Worm (Caenorhabditis elegans): ENCODE measurements around the gene mab-5.
A peak's percentile ranks its signal among the peaks of the same experiment; 100 is the strongest.

mab-5 gene

DNA sequence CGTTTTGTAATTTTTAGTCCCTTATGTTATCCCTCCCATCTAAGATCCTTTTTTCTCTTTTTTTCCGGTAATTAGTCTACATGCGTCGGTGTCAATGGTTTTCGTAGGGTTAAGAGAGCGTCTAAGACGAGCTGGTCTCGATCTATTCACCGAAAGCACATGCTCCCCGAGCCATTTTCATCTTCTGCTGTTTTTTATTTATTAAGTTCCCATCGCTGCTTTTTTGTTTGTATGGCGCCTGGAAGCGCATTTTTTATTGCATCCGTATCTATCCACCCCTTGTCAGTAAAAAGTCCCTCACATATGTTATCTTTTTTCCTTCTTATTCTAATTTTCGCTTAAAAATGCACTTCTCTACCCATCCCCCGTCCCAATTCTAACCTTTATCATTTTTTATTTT is 46.4 kb downstream of the mab-5 start:
- TF ChIP-seq nhr-111 (GFP tag; optimal IDR thresholded peaks at IDR 0.05): no peak
- TF ChIP-seq php-3 (GFP tag; IDR thresholded peaks at IDR 0.05): peak; percentile 45; the same call in 1 of the 2 replicates
- TF ChIP-seq ceh-20 (GFP tag; IDR thresholded peaks at IDR 0.05): no peak
- no peak for TF ChIP-seq lin-15B (tag; optimal IDR thresholded peaks at IDR 0.05)
- TF ChIP-seq snpc-1.2 (GFP tag; IDR thresholded peaks at IDR 0.05): 0 out of 2 replicates have a peak, but pooled peaks have one; percentile 8
- peak; percentile 40; the same call in 1 of the 2 replicates for TF ChIP-seq Y105C5A.15 (GFP tag; IDR thresholded peaks at IDR 0.05)
- TF ChIP-seq daf-8 (GFP tag; IDR thresholded peaks at IDR 0.05): no peak
- TF ChIP-seq duxl-1 (tag; optimal IDR thresholded peaks at IDR 0.05; ENCODE audit: poor library complexity): no peak
- peak; percentile 67; the same call in 1 of the 2 replicates for TF ChIP-seq egl-43 (GFP tag; IDR thresholded peaks at IDR 0.05)
- TF ChIP-seq pqm-1 (tag; optimal IDR thresholded peaks at IDR 0.05): no peak
- no peak for TF ChIP-seq ZK337.2 (GFP tag; IDR thresholded peaks at IDR 0.05)
- TF ChIP-seq gei-8 (GFP tag; optimal IDR thresholded peaks at IDR 0.05): peak; percentile 44
- TF ChIP-seq Y5F2A.4 (GFP tag; optimal IDR thresholded peaks at IDR 0.05): peak; percentile 16
- TF ChIP-seq nhr-77 (tag; optimal IDR thresholded peaks at IDR 0.05): no peak
- peak; percentile 14; the same call in 1 of the 2 replicates for TF ChIP-seq vab-7 (GFP tag; IDR thresholded peaks at IDR 0.05)
- TF ChIP-seq Y48G9A.11 (GFP tag; IDR thresholded peaks at IDR 0.05): peak; percentile 51; the same call in 1 of the 2 replicates
- no peak for TF ChIP-seq saeg-2 (GFP tag; IDR thresholded peaks at IDR 0.05)
- no peak for TF ChIP-seq daf-16 (GFP tag; optimal IDR thresholded peaks at IDR 0.05)
- TF ChIP-seq daf-16 (tag; optimal IDR thresholded peaks at IDR 0.05): no peak
- peak; percentile 22 for TF ChIP-seq dmd-6 (GFP tag; IDR thresholded peaks at IDR 0.05)
- TF ChIP-seq ceh-62 (tag; optimal IDR thresholded peaks at IDR 0.05): no peak
- no peak for TF ChIP-seq T20F7.1 (GFP tag; optimal IDR thresholded peaks at IDR 0.05)
- TF ChIP-seq mdt-29 (GFP tag; IDR thresholded peaks at IDR 0.05): 0 out of 2 replicates have a peak, but pooled peaks have one; percentile 41
- TF ChIP-seq F44E2.7 (GFP tag; IDR thresholded peaks at IDR 0.05): no peak
- no peak for TF ChIP-seq unc-39 (tag; optimal IDR thresholded peaks at IDR 0.05)
- no peak for TF ChIP-seq fkh-10 (GFP tag; optimal IDR thresholded peaks at IDR 0.05)
- no peak for TF ChIP-seq ama-1 (optimal IDR thresholded peaks at IDR 0.05)
- TF ChIP-seq nhr-25 (tag; optimal IDR thresholded peaks at IDR 0.05; ENCODE audit: borderline replicate concordance, insufficient read depth): no peak
- no peak for TF ChIP-seq attf-4 (tag; optimal IDR thresholded peaks at IDR 0.05)
- no peak for TF ChIP-seq nhr-10 (tag; optimal IDR thresholded peaks at IDR 0.05)
- peak; percentile 37 for TF ChIP-seq mes-2 (tag; optimal IDR thresholded peaks at IDR 0.05; ENCODE audit: poor library complexity, severe bottlenecking)
- TF ChIP-seq ces-1 (GFP tag; optimal IDR thresholded peaks at IDR 0.05): no peak
- TF ChIP-seq lsy-2 (tag; optimal IDR thresholded peaks at IDR 0.05): no peak
- TF ChIP-seq lin-39 (tag; optimal IDR thresholded peaks at IDR 0.05): no peak
- 0 out of 2 replicates have a peak, but pooled peaks have one; percentile 3 for TF ChIP-seq madf-9 (GFP tag; conservative IDR thresholded peaks at IDR 0.05)
- no peak for TF ChIP-seq zfp-2 (tag; optimal IDR thresholded peaks at IDR 0.05)
- no peak for TF ChIP-seq hmg-1.1 (GFP tag; IDR thresholded peaks at IDR 0.05)
- TF ChIP-seq madf-5 (GFP tag; IDR thresholded peaks at IDR 0.05): 0 out of 4 replicates have a peak, but pooled peaks of 1 of the 2 experiments have one; percentile 42
- no peak for TF ChIP-seq egl-27 (tag; optimal IDR thresholded peaks at IDR 0.05)
- peak; percentile 60 for TF ChIP-seq lim-7 (GFP tag; IDR thresholded peaks at IDR 0.05)
- no peak for TF ChIP-seq lin-13 (GFP tag; optimal IDR thresholded peaks at IDR 0.05)
- TF ChIP-seq ctbp-1 (GFP tag; IDR thresholded peaks at IDR 0.05): 0 out of 2 replicates have a peak, but pooled peaks have one; percentile 45
- TF ChIP-seq ceh-28 (tag; optimal IDR thresholded peaks at IDR 0.05): no peak
- no peak for TF ChIP-seq R02D3.7 (tag; optimal IDR thresholded peaks at IDR 0.05)
- TF ChIP-seq nhr-41 (GFP tag; IDR thresholded peaks at IDR 0.05): no peak
- peak; percentile 53; the same call in 1 of the 2 replicates for TF ChIP-seq zfp-3 (GFP tag; conservative IDR thresholded peaks at IDR 0.05)
- TF ChIP-seq skn-1 (tag; optimal IDR thresholded peaks at IDR 0.05): no peak
- no peak for TF ChIP-seq set-16 (GFP tag; IDR thresholded peaks at IDR 0.05)
- no peak for TF ChIP-seq aha-1 (tag)
- TF ChIP-seq rbr-2 (tag; optimal IDR thresholded peaks at IDR 0.05): no peak
- no peak for TF ChIP-seq F26F4.8 (GFP tag; conservative IDR thresholded peaks at IDR 0.05)
